Worm (Caenorhabditis elegans) whole organism, mixed stage, embryonic: ENCODE measurements around the gene crn-4.
A peak's percentile ranks its signal among the peaks of the same experiment; 100 is the strongest.

ENCODE experiments used
- M03D4.4 ChIP-seq: sonication (generic microtip); optimal IDR thresholded peaks from 2 replicates; lab custom pipeline; 2017; ENCODE audit warnings: mild to moderate bottlenecking, missing genetic modification characterization, missing compliant biosample characterization
- bed-3 ChIP-seq: fragments of 200-800 bp; sonication (Bioruptor generic); optimal IDR thresholded peaks from 3 replicates; lab custom pipeline; 2018; ENCODE audit warnings: mild to moderate bottlenecking, missing genetic modification characterization, moderate library complexity, missing compliant biosample characterization
- blmp-1 ChIP-seq: fragments of 150-350 bp; optimal IDR thresholded peaks from 2 replicates; lab custom pipeline; 2014; ENCODE audit warnings: missing biosample characterization, missing genetic modification characterization
- ceh-39 ChIP-seq: fragments of 150-350 bp; optimal IDR thresholded peaks from 2 replicates; lab custom pipeline; 2014; ENCODE audit warnings: missing biosample characterization, missing genetic modification characterization
- ceh-43 ChIP-seq: fragments of 200-800 bp; sonication (Bioruptor generic); optimal IDR thresholded peaks from 2 replicates; lab custom pipeline; 2018; ENCODE audit warnings: mild to moderate bottlenecking, missing genetic modification characterization, moderate library complexity, missing compliant biosample characterization
- ceh-83 ChIP-seq: fragments of 200-800 bp; sonication (Bioruptor generic); optimal IDR thresholded peaks from 2 replicates; lab custom pipeline; 2018; ENCODE audit warnings: mild to moderate bottlenecking, missing genetic modification characterization, missing compliant biosample characterization
- ces-1 ChIP-seq: fragments of 150-350 bp; optimal IDR thresholded peaks from 2 replicates; lab custom pipeline; 2014; ENCODE audit warnings: missing biosample characterization, missing genetic modification reagents, missing genetic modification characterization
- cnd-1 ChIP-seq: fragments of 200-800 bp; sonication (Bioruptor generic); optimal IDR thresholded peaks from 2 replicates; lab custom pipeline; 2018; ENCODE audit warnings: mild to moderate bottlenecking, missing genetic modification characterization, missing compliant biosample characterization
- drap-1 ChIP-seq: fragments of 200-800 bp; sonication (Bioruptor generic); optimal IDR thresholded peaks from 3 replicates; lab custom pipeline; 2018; ENCODE audit warnings: mild to moderate bottlenecking, missing genetic modification characterization, missing compliant biosample characterization
- elt-3 ChIP-seq: fragments of 150-350 bp; optimal IDR thresholded peaks from 2 replicates; lab custom pipeline; 2014; ENCODE audit warnings: missing biosample characterization, missing genetic modification characterization
- flh-1 ChIP-seq: fragments of 200-800 bp; sonication (Bioruptor generic); optimal IDR thresholded peaks from 2 replicates; lab custom pipeline; 2018; ENCODE audit warnings: mild to moderate bottlenecking, missing genetic modification characterization, moderate library complexity, missing compliant biosample characterization
- ham-2 ChIP-seq: fragments of 200-800 bp; sonication (Bioruptor generic); optimal IDR thresholded peaks from 2 replicates; lab custom pipeline; 2018; ENCODE audit warnings: mild to moderate bottlenecking, missing genetic modification characterization, missing compliant biosample characterization
- hlh-1 ChIP-seq: fragments of 150-350 bp; optimal IDR thresholded peaks from 2 replicates; lab custom pipeline; 2014; ENCODE audit warnings: missing biosample characterization, missing genetic modification reagents, missing genetic modification characterization
- lin-13 ChIP-seq: fragments of 150-350 bp; optimal IDR thresholded peaks from 2 replicates; lab custom pipeline; 2014; ENCODE audit warnings: missing biosample characterization, missing genetic modification characterization
- lin-32 ChIP-seq: fragments of 200-800 bp; sonication (Bioruptor generic); optimal IDR thresholded peaks from 2 replicates; lab custom pipeline; 2018; ENCODE audit warnings: mild to moderate bottlenecking, missing genetic modification characterization, missing compliant biosample characterization
- lsy-2 ChIP-seq: fragments of 150-350 bp; optimal IDR thresholded peaks from 2 replicates; lab custom pipeline; 2014; ENCODE audit warnings: missing biosample characterization, missing genetic modification characterization
- mep-1 ChIP-seq: fragments of 150-350 bp; optimal IDR thresholded peaks from 2 replicates; lab custom pipeline; 2017; ENCODE audit warnings: missing biosample characterization, missing genetic modification reagents, missing genetic modification characterization, inconsistent platforms
- mls-2 ChIP-seq: sonication (generic microtip); optimal IDR thresholded peaks from 2 replicates; lab custom pipeline; 2016; ENCODE audit warnings: mild to moderate bottlenecking, missing genetic modification characterization, moderate library complexity, missing compliant biosample characterization
- nhr-12 ChIP-seq: fragments of 150-350 bp; optimal IDR thresholded peaks from 2 replicates; lab custom pipeline; 2014; ENCODE audit warnings: missing biosample characterization, missing genetic modification characterization
- nhr-2 ChIP-seq: fragments of 150-350 bp; optimal IDR thresholded peaks from 2 replicates; lab custom pipeline; 2014; ENCODE audit warnings: missing biosample characterization, missing genetic modification characterization
- nhr-28 ChIP-seq: fragments of 150-350 bp; optimal IDR thresholded peaks from 2 replicates; lab custom pipeline; 2014; ENCODE audit warnings: missing biosample characterization, missing genetic modification characterization
- nhr-76 ChIP-seq: sonication (generic microtip); optimal IDR thresholded peaks from 2 replicates; lab custom pipeline; 2017; ENCODE audit warnings: missing biosample characterization, missing genetic modification characterization
- pha-4 ChIP-seq: fragments of 150-350 bp; optimal IDR thresholded peaks from 2 replicates; lab custom pipeline; 2018; ENCODE audit warnings: missing biosample characterization, missing genetic modification reagents, missing genetic modification characterization
- sem-2 ChIP-seq: fragments of 200-800 bp; sonication (Bioruptor generic); optimal IDR thresholded peaks from 2 replicates; lab custom pipeline; 2018; ENCODE audit warnings: mild to moderate bottlenecking, missing genetic modification characterization, missing compliant biosample characterization
- snpc-4 ChIP-seq: fragments of 150-350 bp; optimal IDR thresholded peaks from 2 replicates; lab custom pipeline; 2014; ENCODE audit warnings: missing biosample characterization, missing genetic modification characterization
- sptf-1 ChIP-seq: sonication (generic microtip); optimal IDR thresholded peaks from 2 replicates; lab custom pipeline; 2017; ENCODE audit warnings: mild to moderate bottlenecking, missing genetic modification characterization, moderate library complexity, missing compliant biosample characterization
- tbx-8 ChIP-seq: fragments of 200-800 bp; sonication (Bioruptor generic); optimal IDR thresholded peaks from 2 replicates; lab custom pipeline; 2018; ENCODE audit warnings: mild to moderate bottlenecking, missing genetic modification characterization, moderate library complexity, missing compliant biosample characterization
- unc-120 ChIP-seq: sonication (generic microtip); optimal IDR thresholded peaks from 2 replicates; lab custom pipeline; 2017; ENCODE audit warnings: missing genetic modification characterization, missing compliant biosample characterization; ENCODE audit not compliant: poor library complexity, severe bottlenecking
- unc-39 ChIP-seq: fragments of 150-350 bp; optimal IDR thresholded peaks from 2 replicates; lab custom pipeline; 2014; ENCODE audit warnings: missing biosample characterization, missing genetic modification characterization
- ztf-11 ChIP-seq: fragments of 150-350 bp; optimal IDR thresholded peaks from 2 replicates; lab custom pipeline; 2014; ENCODE audit warnings: missing biosample characterization, missing genetic modification characterization

Gene crn-4

DNA sequence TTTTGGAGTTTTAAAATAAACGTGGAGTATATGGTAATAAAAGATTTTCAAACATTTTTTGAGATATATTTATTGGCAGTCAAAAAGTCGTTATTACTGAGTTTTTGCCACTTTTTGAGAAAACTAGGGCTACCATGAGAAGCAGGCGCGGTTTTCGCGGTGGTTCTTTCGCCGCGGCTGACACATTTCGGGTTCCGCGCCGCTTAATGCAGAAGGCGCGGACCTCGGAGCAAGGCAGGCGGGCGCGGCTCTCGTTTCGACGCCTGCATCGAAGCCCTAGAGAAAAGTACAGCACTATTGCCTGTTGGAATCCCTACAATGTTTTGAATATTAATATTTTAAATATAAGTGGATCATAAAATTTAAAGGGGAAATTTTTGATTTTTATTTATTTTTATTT is 38.4 kb downstream of the crn-4 start:
- TF ChIP-seq M03D4.4 (tag; lab: Kevin White, UChicago) (no peak), pha-4 (tag; lab: Kevin White, UChicago) (no peak), ces-1 (no peak), ceh-43 (GFP tag; lab: Kevin White, UChicago) (no peak), nhr-2 (tag; lab: Kevin White, UChicago) (no peak)

- TF ChIP-seq nhr-28 (tag; lab: Kevin White, UChicago) (no peak), elt-3 (tag; lab: Kevin White, UChicago) (no peak), lin-32 (GFP tag; lab: Kevin White, UChicago) (peak; percentile 45), nhr-12 (tag; lab: Kevin White, UChicago) (no peak), blmp-1 (tag; lab: Kevin White, UChicago) (peak; percentile 52), M03D4.4 (tag; lab: Kevin White, UChicago) (no peak), tbx-8 (GFP tag; lab: Kevin White, UChicago) (no peak), hlh-1 (no peak), ceh-83 (GFP tag; lab: Kevin White, UChicago) (no peak), unc-39 (no peak)
Measured at ce11 chrX:2219006-2219405, 38.9 kb downstream of the crn-4 start.

DNA sequence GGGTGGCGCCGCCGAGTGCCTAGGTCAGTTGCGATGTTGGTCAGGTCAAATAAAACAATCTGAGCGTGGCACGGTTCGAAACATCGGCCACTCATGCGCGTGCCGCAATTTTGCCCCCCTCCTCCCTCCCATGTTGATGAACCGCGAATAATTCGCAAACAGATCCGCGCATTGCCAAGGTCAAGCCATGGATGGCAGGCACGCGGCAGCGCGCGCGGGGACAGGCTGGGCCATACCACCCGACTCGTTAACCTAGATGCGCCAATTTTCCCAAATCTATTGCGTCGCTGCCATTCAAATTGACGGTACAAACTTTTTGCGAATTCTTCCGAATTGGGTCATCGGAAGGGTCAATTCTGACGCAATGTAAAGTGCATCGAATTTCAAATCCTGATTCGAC is 41.2 kb downstream of the crn-4 start:
- TF ChIP-seq sptf-1 (tag; lab: Kevin White, UChicago) (peak; percentile 67), cnd-1 (tag; lab: Kevin White, UChicago) (no peak), M03D4.4 (tag; lab: Kevin White, UChicago) (peak; percentile 3), mls-2 (tag; lab: Kevin White, UChicago) (peak; percentile 48), ham-2 (GFP tag; lab: Kevin White, UChicago) (peak; percentile 84)

DNA sequence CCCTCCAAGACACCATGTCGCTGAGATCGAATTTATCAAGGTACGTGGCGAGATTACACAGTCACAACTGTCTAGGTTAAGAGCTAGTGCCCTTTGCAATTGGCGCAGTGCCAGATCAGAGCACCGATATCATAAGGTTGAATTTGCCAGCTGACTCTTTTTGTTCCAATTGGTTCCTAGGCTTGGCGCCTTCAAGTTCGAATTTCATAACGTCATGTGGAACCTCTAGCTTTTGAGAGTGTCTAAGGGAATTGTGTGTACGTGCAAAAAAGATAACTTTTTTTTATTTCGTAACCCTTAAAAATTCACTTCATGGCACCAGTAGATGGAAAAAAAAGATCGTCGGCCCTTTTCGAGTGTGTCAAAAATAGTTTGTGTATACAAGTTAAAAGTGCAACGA is 41.7 kb downstream of the crn-4 start:
- TF ChIP-seq lin-13 (tag; lab: Kevin White, UChicago) (no peak), lsy-2 (tag; lab: Kevin White, UChicago) (no peak), elt-3 (tag; lab: Kevin White, UChicago) (no peak), snpc-4 (tag; lab: Kevin White, UChicago) (no peak), unc-39 (no peak), lin-32 (GFP tag; lab: Kevin White, UChicago) (no peak)

- no peak for TF ChIP-seq ceh-43 (GFP tag; lab: Kevin White, UChicago)
- TF ChIP-seq ces-1, result no peak
- TF ChIP-seq hlh-1, result no peak
- no peak for TF ChIP-seq flh-1 (GFP tag; lab: Kevin White, UChicago)
- TF ChIP-seq ceh-39 (tag; lab: Kevin White, UChicago), result no peak
- no peak for TF ChIP-seq drap-1
- TF ChIP-seq blmp-1 (tag; lab: Kevin White, UChicago), result no peak
- TF ChIP-seq unc-120 (tag; lab: Kevin White, UChicago), result no peak
- TF ChIP-seq mep-1, result no peak
- no peak for TF ChIP-seq pha-4 (tag; lab: Kevin White, UChicago)
- no peak for TF ChIP-seq nhr-76 (tag; lab: Kevin White, UChicago)
- no peak for TF ChIP-seq lin-32 (GFP tag; lab: Kevin White, UChicago)
- TF ChIP-seq ztf-11, result no peak
- no peak for TF ChIP-seq unc-39
Measured at ce11 chrX:2215108-2215507, 42.8 kb downstream of the crn-4 start.

- TF ChIP-seq lsy-2 (tag; lab: Kevin White, UChicago) (no peak), unc-39 (no peak), M03D4.4 (tag; lab: Kevin White, UChicago) (no peak), sem-2 (GFP tag; lab: Kevin White, UChicago) (no peak), nhr-28 (tag; lab: Kevin White, UChicago) (no peak), bed-3 (GFP tag; lab: Kevin White, UChicago) (no peak)
- TF ChIP-seq, all 35 proteins: peak for 0
Measured at ce11 chrX:2214454-2214853, 43.4 kb downstream of the crn-4 start.
